Fruit fly (Drosophila melanogaster) whole organism, embryonic: ENCODE data around the gene CG5810.

Experiments
- Adf1 ChIP-seq: fragments of 200-800 bp; sonication (Bioruptor generic); IDR thresholded peaks from 2 replicates; pipeline ENCODE4 v1.3.6; 2022; ENCODE audit warnings: missing biosample characterization, missing genetic modification characterization
- Awh ChIP-seq: fragments of 200-800 bp; sonication (Bioruptor generic); IDR thresholded peaks from 2 replicates; pipeline ENCODE4, ENCODE4 v1.3.6; 2022; ENCODE audit warnings: missing biosample characterization, missing genetic modification characterization
- Bgb ChIP-seq: fragments of 200-800 bp; sonication (Bioruptor generic); IDR thresholded peaks from 2 replicates; pipeline ENCODE4 v1.3.6; 2022; ENCODE audit warnings: missing biosample characterization, missing genetic modification characterization; ENCODE audit not compliant: partially characterized antibody
- CG10267 ChIP-seq: fragments of 200-800 bp; sonication (Bioruptor generic); optimal IDR thresholded peaks from 2 replicates; lab custom pipeline; 2018; ENCODE audit warnings: missing biosample characterization, mild to moderate bottlenecking, missing genetic modification characterization, moderate library complexity
- CG11093 ChIP-seq: fragments of 200-800 bp; sonication (Bioruptor generic); IDR thresholded peaks from 3 replicates; pipeline ENCODE4 v1.3.6; 2022; ENCODE audit warnings: missing biosample characterization, missing genetic modification characterization
- CG1233 ChIP-seq: fragments of 200-800 bp; sonication (Bioruptor generic); optimal IDR thresholded peaks from 4 replicates; lab custom pipeline; 2018; ENCODE audit warnings: missing biosample characterization, mild to moderate bottlenecking, missing genetic modification characterization
- CG15011 ChIP-seq: fragments of 200-800 bp; sonication (Bioruptor generic); optimal IDR thresholded peaks from 3 replicates; lab custom pipeline; 2018; ENCODE audit warnings: missing biosample characterization, mild to moderate bottlenecking, missing genetic modification characterization
- CG17361 ChIP-seq: fragments of 200-800 bp; sonication (Bioruptor generic); IDR thresholded peaks from 3 replicates; pipeline ENCODE4 v1.3.6; 2022; ENCODE audit warnings: missing biosample characterization, missing genetic modification characterization
- CG33213 ChIP-seq: fragments of 200-800 bp; sonication (Bioruptor generic); optimal IDR thresholded peaks from 3 replicates; lab custom pipeline; 2016; ENCODE audit warnings: missing biosample characterization, missing genetic modification characterization
- CG3726 ChIP-seq: fragments of 200-800 bp; sonication (Bioruptor generic); IDR thresholded peaks from 3 replicates; pipeline ENCODE4, ENCODE4 v1.3.6; 2022; ENCODE audit warnings: missing biosample characterization, missing genetic modification characterization
- CG6854 ChIP-seq: fragments of 200-800 bp; sonication (Bioruptor generic); optimal IDR thresholded peaks from 3 replicates; lab custom pipeline; 2017; ENCODE audit warnings: missing biosample characterization, mild to moderate bottlenecking, missing genetic modification characterization
- CG8089 ChIP-seq: fragments of 200-800 bp; sonication (Bioruptor generic); optimal IDR thresholded peaks from 3 replicates; lab custom pipeline; 2016; ENCODE audit warnings: missing biosample characterization, missing genetic modification characterization
- CG9609 ChIP-seq: fragments of 200-800 bp; sonication (Bioruptor generic); optimal IDR thresholded peaks from 3 replicates; lab custom pipeline; 2016; ENCODE audit warnings: missing biosample characterization, missing genetic modification characterization
- CG9817 ChIP-seq: fragments of 200-800 bp; sonication (Bioruptor generic); optimal IDR thresholded peaks from 2 replicates; lab custom pipeline; 2018; ENCODE audit warnings: missing biosample characterization, mild to moderate bottlenecking, missing genetic modification characterization, moderate library complexity
- CG9876 ChIP-seq: fragments of 200-800 bp; sonication (Bioruptor generic); optimal IDR thresholded peaks from 2 replicates; lab custom pipeline; 2016; ENCODE audit warnings: missing biosample characterization, missing genetic modification characterization
- CG9932 ChIP-seq: fragments of 200-800 bp; sonication (Bioruptor generic); IDR thresholded peaks from 2 replicates; pipeline ENCODE4 v1.3.6; 2022; ENCODE audit warnings: missing biosample characterization, missing genetic modification characterization
- CoRest ChIP-seq: fragments of 200-800 bp; sonication (Bioruptor generic); optimal IDR thresholded peaks from 3 replicates; lab custom pipeline; 2018; ENCODE audit warnings: missing biosample characterization, mild to moderate bottlenecking, missing genetic modification characterization, moderate library complexity
- CrebB ChIP-seq: fragments of 200-800 bp; sonication (Bioruptor generic); optimal IDR thresholded peaks from 3 replicates; lab custom pipeline; 2018; ENCODE audit warnings: missing biosample characterization, mild to moderate bottlenecking, missing genetic modification characterization
- D19A ChIP-seq: fragments of 200-800 bp; optimal IDR thresholded peaks from 3 replicates; lab custom pipeline; 2019; ENCODE audit warnings: missing biosample characterization, mild to moderate bottlenecking, missing genetic modification characterization, moderate library complexity
- Ets65A ChIP-seq: fragments of 200-800 bp; sonication (Bioruptor generic); peaks from one replicate; lab custom pipeline; 2016; ENCODE audit warnings: missing biosample characterization, missing genetic modification characterization
- Hand ChIP-seq: fragments of 200-800 bp; sonication (Bioruptor generic); optimal IDR thresholded peaks from 2 replicates; lab custom pipeline; 2017; ENCODE audit warnings: mild to moderate bottlenecking, missing biosample characterization, missing genetic modification reagents, missing genetic modification characterization
- Hr3 ChIP-seq: fragments of 200-800 bp; sonication (Bioruptor generic); optimal IDR thresholded peaks from 3 replicates; lab custom pipeline; 2016; ENCODE audit warnings: missing biosample characterization, missing genetic modification characterization
- MBD-R2 ChIP-seq: fragments of 200-800 bp; sonication (Bioruptor generic); IDR thresholded peaks from 2 replicates; pipeline ENCODE4 v1.3.6; 2022; ENCODE audit warnings: missing biosample characterization, missing genetic modification characterization
- Neu2 ChIP-seq: fragments of 200-800 bp; sonication (Bioruptor generic); optimal IDR thresholded peaks from 3 replicates; lab custom pipeline; 2016; ENCODE audit warnings: missing biosample characterization, missing genetic modification characterization, borderline replicate concordance
- Stat92E ChIP-seq, 3 experiments: fragments of >200 bp in 2 of 3; fragments of 200-800 bp in 1 of 3; sonication (Bioruptor generic) in 1 of 3; optimal IDR thresholded peaks; 2 replicates each; lab custom pipeline; 2017 to 2019; ENCODE audit warnings: missing biosample characterization in 3 of 3, missing genetic modification characterization in 3 of 3, mild to moderate bottlenecking in 1 of 3, moderate library complexity in 1 of 3
- Usf ChIP-seq: fragments of 200-800 bp; sonication (Bioruptor generic); optimal IDR thresholded peaks from 2 replicates; lab custom pipeline; 2017; ENCODE audit warnings: missing genotype, missing biosample characterization, missing genetic modification characterization
- aop ChIP-seq: fragments of 200-800 bp; sonication (Bioruptor generic); IDR thresholded peaks from 2 replicates; pipeline ENCODE4 v1.3.6; 2022; ENCODE audit warnings: missing biosample characterization, missing genetic modification characterization
- ato ChIP-seq: fragments of 200-800 bp; sonication (Bioruptor generic); IDR thresholded peaks from 2 replicates; pipeline ENCODE4 v1.3.6; 2022; ENCODE audit warnings: missing biosample characterization, missing genetic modification characterization; ENCODE audit not compliant: partially characterized antibody
- br ChIP-seq: fragments of >200 bp; optimal IDR thresholded peaks from 2 replicates; lab custom pipeline; 2017
- btn ChIP-seq: fragments of 200-800 bp; sonication (Bioruptor generic); optimal IDR thresholded peaks from 2 replicates; lab custom pipeline; 2016; ENCODE audit warnings: missing biosample characterization, missing genetic modification characterization
- caup ChIP-seq: fragments of 200-800 bp; sonication (Bioruptor generic); optimal IDR thresholded peaks from 3 replicates; lab custom pipeline; 2017; ENCODE audit warnings: missing biosample characterization, mild to moderate bottlenecking, missing genetic modification characterization, moderate library complexity; ENCODE audit not compliant: severe bottlenecking
- ci ChIP-seq: fragments of 200-800 bp; sonication (Bioruptor generic); IDR thresholded peaks from 3 replicates; pipeline ENCODE4 v1.3.6; 2022; ENCODE audit warnings: missing biosample characterization, missing genetic modification characterization
- crol ChIP-seq: fragments of 200-800 bp; sonication (Bioruptor generic); IDR thresholded peaks from 2 replicates; pipeline ENCODE4 v1.3.6; 2022; ENCODE audit warnings: missing biosample characterization, missing genetic modification characterization
- dysf ChIP-seq: fragments of 200-800 bp; sonication (Bioruptor generic); IDR thresholded peaks from 3 replicates; pipeline ENCODE4 v1.3.6; 2022; ENCODE audit warnings: missing biosample characterization, missing genetic modification characterization
- ftz-f1 ChIP-seq: fragments of 200-800 bp; sonication (Bioruptor generic); optimal IDR thresholded peaks from 2 replicates; lab custom pipeline; 2016; ENCODE audit warnings: missing biosample characterization, missing genetic modification characterization
- grn ChIP-seq: fragments of 200-800 bp; sonication (Bioruptor generic); optimal IDR thresholded peaks from 3 replicates; lab custom pipeline; 2017; ENCODE audit warnings: missing biosample characterization, missing genetic modification characterization
- her ChIP-seq: fragments of 200-800 bp; sonication (Bioruptor generic); optimal IDR thresholded peaks from 2 replicates; lab custom pipeline; 2016; ENCODE audit warnings: missing biosample characterization, missing genetic modification characterization
- hkb ChIP-seq, 2 experiments: fragments of 200-800 bp in 1 of 2; fragments of >200 bp in 1 of 2; sonication (Bioruptor generic) in 1 of 2; IDR thresholded peaks in 1 of 2; optimal IDR thresholded peaks in 1 of 2; 2 replicates each; pipeline versions ENCODE4 v1.3.6 to Lab custom; 2017 to 2022; ENCODE audit warnings: missing biosample characterization in 1 of 2, missing genetic modification characterization in 1 of 2
- knrl ChIP-seq: fragments of 200-800 bp; sonication (Bioruptor generic); IDR thresholded peaks from 3 replicates; pipeline ENCODE4 v1.3.6; 2022; ENCODE audit warnings: missing biosample characterization, missing genetic modification characterization; ENCODE audit not compliant: partially characterized antibody
- lab ChIP-seq: fragments of 200-800 bp; sonication (Bioruptor generic); optimal IDR thresholded peaks from 3 replicates; lab custom pipeline; 2017; ENCODE audit warnings: missing biosample characterization, missing genetic modification characterization, mild to moderate bottlenecking, moderate library complexity, missing genetic modification reagents
- mirr ChIP-seq: fragments of 200-800 bp; sonication (Bioruptor generic); optimal IDR thresholded peaks from 3 replicates; lab custom pipeline; 2018; ENCODE audit warnings: missing biosample characterization, mild to moderate bottlenecking, missing genetic modification characterization
- mld ChIP-seq: fragments of 200-800 bp; sonication (Bioruptor generic); IDR thresholded peaks from 3 replicates; pipeline ENCODE4 v1.3.6; 2022; ENCODE audit warnings: missing biosample characterization, missing genetic modification characterization; ENCODE audit not compliant: partially characterized antibody
- nau ChIP-seq: fragments of 200-800 bp; sonication (Bioruptor generic); optimal IDR thresholded peaks from 3 replicates; lab custom pipeline; 2017; ENCODE audit warnings: missing biosample characterization, mild to moderate bottlenecking, missing genetic modification characterization, missing genetic modification reagents
- pnt ChIP-seq: fragments of 200-800 bp; sonication (Bioruptor generic); optimal IDR thresholded peaks from 3 replicates; lab custom pipeline; 2016; ENCODE audit warnings: missing biosample characterization, missing genetic modification characterization
- sim ChIP-seq: fragments of 200-800 bp; sonication (Bioruptor generic); IDR thresholded peaks from 2 replicates; pipeline ENCODE4 v1.3.6; 2022; ENCODE audit warnings: missing biosample characterization, missing genetic modification characterization
- sna ChIP-seq: fragments of 200-800 bp; sonication (Bioruptor generic); IDR thresholded peaks from 2 replicates; pipeline ENCODE4 v1.3.6; 2022; ENCODE audit warnings: missing biosample characterization, missing genetic modification characterization; ENCODE audit not compliant: partially characterized antibody
- so ChIP-seq: fragments of 200-800 bp; sonication (Bioruptor generic); IDR thresholded peaks from 3 replicates; pipeline ENCODE4 v1.3.6; 2022; ENCODE audit warnings: missing biosample characterization, missing genetic modification characterization
- toy ChIP-seq: fragments of 200-800 bp; sonication (Bioruptor generic); IDR thresholded peaks from 2 replicates; pipeline ENCODE4 v1.3.6; 2022; ENCODE audit warnings: missing biosample characterization, missing genetic modification characterization
- ttk ChIP-seq: fragments of 200-800 bp; sonication (Bioruptor generic); IDR thresholded peaks from 2 replicates; pipeline ENCODE4 v2.1.2; 2022; ENCODE audit warnings: missing biosample characterization, missing genetic modification characterization

CG5810 gene

DNA sequence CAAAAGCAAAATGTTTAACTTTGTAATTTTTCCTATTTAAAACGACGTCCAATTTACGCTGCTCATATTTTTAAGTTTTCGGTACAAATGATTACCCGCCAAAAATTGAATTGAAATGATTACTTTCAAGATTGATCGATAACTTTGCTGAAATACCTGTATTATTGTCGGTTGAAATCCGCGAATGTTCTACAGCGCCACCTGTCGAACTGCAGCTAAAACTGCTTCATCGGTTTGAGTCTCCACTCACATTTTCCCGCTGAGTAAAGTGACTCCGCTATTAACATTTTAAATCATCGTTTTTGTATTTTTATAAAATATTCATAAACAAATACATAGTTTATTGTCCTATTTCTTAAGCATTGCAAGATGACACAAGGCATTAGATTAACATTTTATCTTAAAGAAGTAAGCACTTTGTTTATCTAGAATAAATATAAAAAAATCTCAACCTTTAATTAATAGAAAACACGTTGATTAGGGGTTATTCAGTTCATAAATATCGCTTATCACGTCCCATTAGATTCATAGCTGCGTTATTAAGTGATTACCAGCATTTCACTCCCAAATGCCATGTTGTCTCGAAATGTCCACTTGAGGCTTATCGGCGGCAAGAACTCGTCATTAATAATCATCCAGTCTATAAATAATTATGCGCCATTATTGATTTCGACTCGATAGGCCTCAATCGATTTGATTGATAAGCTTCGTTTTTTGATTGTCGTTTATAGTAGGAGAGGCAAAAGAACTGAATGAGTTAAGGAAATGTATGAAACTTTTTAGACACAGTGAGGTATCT lies 16.2 kb downstream of the CG5810 start (continued):
- peak; percentile 12 for TF ChIP-seq lab (GFP tag; lab: Kevin White, UChicago)
- no peak for TF ChIP-seq Adf1 (GFP tag; lab: Robert Waterston, UW)
- TF ChIP-seq Awh, result no peak
- TF ChIP-seq dysf (GFP tag; lab: Robert Waterston, UW), result no peak
- TF ChIP-seq Bgb (GFP tag; lab: Robert Waterston, UW), result peak; percentile 62
- TF ChIP-seq CG17361 (GFP tag; lab: Robert Waterston, UW), result no peak
- TF ChIP-seq ftz-f1 (GFP tag; lab: Kevin White, UChicago), result no peak
- no peak for TF ChIP-seq CoRest
- peak; percentile 8 for TF ChIP-seq D19A
- TF ChIP-seq Hand, result no peak
- TF ChIP-seq Usf, result no peak
- no peak for TF ChIP-seq CG6854 (GFP tag; lab: Kevin White, UChicago)
- TF ChIP-seq CG9609 (GFP tag; lab: Kevin White, UChicago), result no peak
- peak; percentile 32; the same call in 1 of the 3 replicates for TF ChIP-seq knrl (GFP tag; lab: Robert Waterston, UW)
- TF ChIP-seq sna, result no peak
- TF ChIP-seq btn (GFP tag; lab: Kevin White, UChicago), result no peak
- no peak for TF ChIP-seq CG1233
- TF ChIP-seq Neu2 (GFP tag; lab: Kevin White, UChicago), result no peak
- no peak for TF ChIP-seq her
- TF ChIP-seq hkb (optimal IDR thresholded peaks at IDR 0.05; lab: Kevin White, UChicago), result no peak
- TF ChIP-seq hkb (GFP tag; IDR thresholded peaks at IDR 0.05; lab: Robert Waterston, UW), result no peak
- TF ChIP-seq Ets65A (GFP tag; lab: Kevin White, UChicago), result no peak
- no peak for TF ChIP-seq mld (GFP tag; lab: Robert Waterston, UW)
- TF ChIP-seq CG8089, result no peak
- no peak for TF ChIP-seq CG15011 (GFP tag; lab: Kevin White, UChicago)
- TF ChIP-seq CG3726 (GFP tag; lab: Robert Waterston, UW), result no peak
- TF ChIP-seq CG10267 (tag; lab: Kevin White, UChicago), result no peak
- no peak for TF ChIP-seq toy (GFP tag; lab: Robert Waterston, UW)
- no peak for TF ChIP-seq caup (GFP tag; lab: Kevin White, UChicago)
- TF ChIP-seq sim (GFP tag; lab: Robert Waterston, UW), result no peak
- TF ChIP-seq pnt (GFP tag; lab: Kevin White, UChicago), result no peak
- no peak for TF ChIP-seq nau (GFP tag; lab: Kevin White, UChicago)
- TF ChIP-seq MBD-R2 (GFP tag; lab: Robert Waterston, UW), result no peak
- TF ChIP-seq aop (GFP tag; lab: Robert Waterston, UW), result no peak
- no peak for TF ChIP-seq CG9817 (tag; lab: Kevin White, UChicago)
- no peak for TF ChIP-seq CG11093
- peak; percentile 8 for TF ChIP-seq mirr (GFP tag; lab: Kevin White, UChicago)
- TF ChIP-seq br (lab: Kevin White, UChicago), result no peak
- TF ChIP-seq ci (GFP tag; lab: Robert Waterston, UW), result 0 out of 3 replicates have a peak, but pooled peaks have one; percentile 32
- TF ChIP-seq grn (GFP tag; lab: Kevin White, UChicago), result peak; percentile 90
- TF ChIP-seq ttk (GFP tag; lab: Robert Waterston, UW), result no peak
- peak; percentile 26; the same call in 1 of the 2 replicates for TF ChIP-seq ato
- no peak for TF ChIP-seq Stat92E (GFP tag; optimal IDR thresholded peaks at IDR 0.05; lab: Kevin White, UChicago)
- no peak for TF ChIP-seq CG9932 (GFP tag; lab: Robert Waterston, UW)
- no peak for TF ChIP-seq crol (GFP tag; lab: Robert Waterston, UW)
- no peak for TF ChIP-seq Hr3 (GFP tag; lab: Kevin White, UChicago)
- TF ChIP-seq CG9876, result no peak
- TF ChIP-seq CrebB (tag; lab: Kevin White, UChicago), result no peak
- TF ChIP-seq CG33213 (GFP tag; lab: Kevin White, UChicago), result no peak
- TF ChIP-seq so (GFP tag; lab: Robert Waterston, UW), result no peak
